Fruit fly (Drosophila melanogaster) whole organism, embryonic: ENCODE data around the gene CG6791.
A peak's percentile ranks its signal among the peaks of the same experiment; 100 is the strongest.

Experiments
- CG10321 ChIP-seq: fragments of 200-800 bp; sonication (Bioruptor generic); IDR thresholded peaks from 2 replicates; pipeline ENCODE4 v1.3.6; 2022; ENCODE audit warnings: missing biosample characterization, missing genetic modification characterization
- CG11696 ChIP-seq: fragments of 200-800 bp; sonication (Bioruptor generic); IDR thresholded peaks from 2 replicates; pipeline ENCODE4 v1.3.6; 2022; ENCODE audit warnings: missing biosample characterization, missing genetic modification characterization
- CG12071 ChIP-seq: fragments of 200-800 bp; sonication (Bioruptor generic); optimal IDR thresholded peaks from 3 replicates; lab custom pipeline; 2018; ENCODE audit warnings: missing biosample characterization, mild to moderate bottlenecking, missing genetic modification characterization
- CG12744 ChIP-seq: fragments of 200-800 bp; sonication (Bioruptor generic); optimal IDR thresholded peaks from 2 replicates; lab custom pipeline; 2016; ENCODE audit warnings: missing biosample characterization, missing genetic modification characterization
- CG13123 ChIP-seq: fragments of 200-800 bp; sonication (Bioruptor generic); optimal IDR thresholded peaks from 2 replicates; lab custom pipeline; 2016; ENCODE audit warnings: missing biosample characterization, missing genetic modification characterization
- CG13775 ChIP-seq: fragments of 200-800 bp; sonication (Bioruptor generic); optimal IDR thresholded peaks from 3 replicates; lab custom pipeline; 2017; ENCODE audit warnings: missing biosample characterization, mild to moderate bottlenecking, missing genetic modification characterization
- CG15601 ChIP-seq: fragments of 200-800 bp; sonication (Bioruptor generic); optimal IDR thresholded peaks from 3 replicates; lab custom pipeline; 2019; ENCODE audit warnings: missing biosample characterization, mild to moderate bottlenecking, missing genetic modification characterization, moderate library complexity
- CG16813 ChIP-seq: fragments of 200-800 bp; sonication (Bioruptor generic); IDR thresholded peaks from 3 replicates; pipeline ENCODE4 v1.3.6; 2022; ENCODE audit warnings: missing biosample characterization, missing genetic modification characterization; ENCODE audit not compliant: partially characterized antibody
- CG16815 ChIP-seq: fragments of 200-800 bp; sonication (Bioruptor generic); optimal IDR thresholded peaks from 3 replicates; lab custom pipeline; 2017; ENCODE audit warnings: missing biosample characterization, mild to moderate bottlenecking, missing genetic modification characterization
- CG2129 ChIP-seq: fragments of 200-800 bp; sonication (Bioruptor generic); IDR thresholded peaks from 2 replicates; pipeline ENCODE4 v1.3.6; 2022; ENCODE audit warnings: missing biosample characterization, missing genetic modification characterization; ENCODE audit not compliant: partially characterized antibody
- CG30020 ChIP-seq: fragments of 200-800 bp; optimal IDR thresholded peaks from 2 replicates; lab custom pipeline; 2019; ENCODE audit warnings: missing biosample characterization, mild to moderate bottlenecking, missing genetic modification characterization, moderate library complexity
- CG31224 ChIP-seq: fragments of 200-800 bp; sonication (Bioruptor generic); IDR thresholded peaks from 2 replicates; pipeline ENCODE4 v1.3.6; 2022; ENCODE audit warnings: missing biosample characterization, missing genetic modification characterization
- CG3163 ChIP-seq: fragments of 200-800 bp; sonication (Bioruptor generic); optimal IDR thresholded peaks from 3 replicates; lab custom pipeline; 2016; ENCODE audit warnings: missing biosample characterization, missing genetic modification characterization
- CG32767 ChIP-seq: fragments of 200-800 bp; sonication (Bioruptor generic); IDR thresholded peaks from 2 replicates; pipeline ENCODE4 v1.3.6; 2022; ENCODE audit warnings: missing biosample characterization, missing genetic modification characterization
- CG4282 ChIP-seq: fragments of 200-800 bp; sonication (Bioruptor generic); optimal IDR thresholded peaks from 2 replicates; lab custom pipeline; 2016; ENCODE audit warnings: missing biosample characterization, missing genetic modification characterization
- CG4328 ChIP-seq: fragments of 200-800 bp; sonication (Bioruptor generic); optimal IDR thresholded peaks from 3 replicates; lab custom pipeline; 2017; ENCODE audit warnings: missing biosample characterization, missing genetic modification reagents, missing genetic modification characterization
- CG43689 ChIP-seq: fragments of 200-800 bp; sonication (Bioruptor generic); IDR thresholded peaks from 2 replicates; pipeline ENCODE4 v1.3.6; 2022; ENCODE audit warnings: missing biosample characterization, missing genetic modification characterization
- CG7556 ChIP-seq: fragments of 200-800 bp; sonication (Bioruptor generic); optimal IDR thresholded peaks from 2 replicates; lab custom pipeline; 2017; ENCODE audit warnings: missing biosample characterization, mild to moderate bottlenecking, missing genetic modification characterization
- CG7839 ChIP-seq: fragments of 200-800 bp; sonication (Bioruptor generic); optimal IDR thresholded peaks from 3 replicates; lab custom pipeline; 2018; ENCODE audit warnings: missing biosample characterization, mild to moderate bottlenecking, missing genetic modification characterization, moderate library complexity
- CG8281 ChIP-seq: fragments of 200-800 bp; sonication (Bioruptor generic); optimal IDR thresholded peaks from 2 replicates; lab custom pipeline; 2018; ENCODE audit warnings: missing biosample characterization, mild to moderate bottlenecking, missing genetic modification characterization, moderate library complexity
- CG8765 ChIP-seq: fragments of 200-800 bp; sonication (Bioruptor generic); IDR thresholded peaks from 2 replicates; pipeline ENCODE4 v1.3.6; 2022; ENCODE audit warnings: missing biosample characterization, missing genetic modification characterization
- CG9727 ChIP-seq: fragments of 200-800 bp; sonication (Bioruptor generic); optimal IDR thresholded peaks from 3 replicates; lab custom pipeline; 2017; ENCODE audit warnings: missing biosample characterization, mild to moderate bottlenecking, missing genetic modification characterization
- CG9797 ChIP-seq: fragments of 200-800 bp; sonication (Bioruptor generic); optimal IDR thresholded peaks from 3 replicates; lab custom pipeline; 2018; ENCODE audit warnings: missing biosample characterization, mild to moderate bottlenecking, missing genetic modification characterization
- CTCF ChIP-seq: fragments of 200-800 bp; sonication (Bioruptor generic); optimal IDR thresholded peaks from 2 replicates; lab custom pipeline; 2017; ENCODE audit warnings: missing biosample characterization, mild to moderate bottlenecking, missing genetic modification characterization, moderate library complexity
- Chrac-16 ChIP-seq: fragments of 200-800 bp; sonication (Bioruptor generic); optimal IDR thresholded peaks from 3 replicates; lab custom pipeline; 2016; ENCODE audit warnings: missing biosample characterization, missing genetic modification characterization
- CrebB ChIP-seq: fragments of 200-800 bp; sonication (Bioruptor generic); optimal IDR thresholded peaks from 3 replicates; lab custom pipeline; 2018; ENCODE audit warnings: missing biosample characterization, mild to moderate bottlenecking, missing genetic modification characterization
- Ets65A ChIP-seq: fragments of 200-800 bp; sonication (Bioruptor generic); peaks from one replicate; lab custom pipeline; 2016; ENCODE audit warnings: missing biosample characterization, missing genetic modification characterization
- H2.0 ChIP-seq: fragments of 200-800 bp; sonication (Bioruptor generic); IDR thresholded peaks from 2 replicates; pipeline ENCODE4 v1.3.6; 2022; ENCODE audit warnings: missing biosample characterization, missing genetic modification characterization
- HmgZ ChIP-seq: fragments of 200-800 bp; sonication (Bioruptor generic); optimal IDR thresholded peaks from 2 replicates; lab custom pipeline; 2018; ENCODE audit warnings: missing biosample characterization, mild to moderate bottlenecking, missing genetic modification characterization
- Hr51 ChIP-seq, 2 experiments: fragments of 200-800 bp; sonication (Bioruptor generic); optimal IDR thresholded peaks; 2 replicates in 1 of 2; 3 replicates in 1 of 2; lab custom pipeline; 2016 to 2018; ENCODE audit warnings: missing biosample characterization in 2 of 2, missing genetic modification characterization in 2 of 2, mild to moderate bottlenecking in 1 of 2, moderate library complexity in 1 of 2
- Jarid2 ChIP-seq: fragments of 200-800 bp; sonication (Bioruptor generic); optimal IDR thresholded peaks from 3 replicates; lab custom pipeline; 2017; ENCODE audit warnings: mild to moderate bottlenecking, missing biosample characterization, missing genetic modification reagents, missing genetic modification characterization
- Lhr ChIP-seq: fragments of 200-800 bp; sonication (Bioruptor generic); optimal IDR thresholded peaks from 3 replicates; lab custom pipeline; 2017; ENCODE audit warnings: mild to moderate bottlenecking, missing biosample characterization, missing genetic modification reagents, missing genetic modification characterization
- Optix ChIP-seq: fragments of 200-800 bp; sonication (Bioruptor generic); IDR thresholded peaks from 3 replicates; pipeline ENCODE4 v1.3.6; 2022; ENCODE audit warnings: missing biosample characterization, missing genetic modification characterization
- Usf ChIP-seq: fragments of 200-800 bp; sonication (Bioruptor generic); optimal IDR thresholded peaks from 2 replicates; lab custom pipeline; 2017; ENCODE audit warnings: missing genotype, missing biosample characterization, missing genetic modification characterization
- ac ChIP-seq: fragments of 200-800 bp; sonication (Bioruptor generic); optimal IDR thresholded peaks from 3 replicates; lab custom pipeline; 2017; ENCODE audit warnings: missing biosample characterization, mild to moderate bottlenecking, missing genetic modification characterization
- ara ChIP-seq: fragments of 200-800 bp; sonication (Bioruptor generic); IDR thresholded peaks from 2 replicates; pipeline ENCODE4 v1.3.6; 2022; ENCODE audit warnings: missing biosample characterization, missing genetic modification characterization
- cato ChIP-seq: fragments of 200-800 bp; sonication (Bioruptor generic); optimal IDR thresholded peaks from 2 replicates; lab custom pipeline; 2016; ENCODE audit warnings: missing biosample characterization, missing genetic modification characterization, borderline replicate concordance
- caup ChIP-seq: fragments of 200-800 bp; sonication (Bioruptor generic); optimal IDR thresholded peaks from 3 replicates; lab custom pipeline; 2017; ENCODE audit warnings: missing biosample characterization, mild to moderate bottlenecking, missing genetic modification characterization, moderate library complexity; ENCODE audit not compliant: severe bottlenecking
- ewg ChIP-seq: fragments of 200-800 bp; sonication (Bioruptor generic); optimal IDR thresholded peaks from 3 replicates; lab custom pipeline; 2017; ENCODE audit warnings: mild to moderate bottlenecking, missing biosample characterization, missing genetic modification reagents, missing genetic modification characterization
- gcm2 ChIP-seq: fragments of 200-800 bp; sonication (Bioruptor generic); optimal IDR thresholded peaks from 2 replicates; lab custom pipeline; 2016; ENCODE audit warnings: missing biosample characterization, missing genetic modification characterization
- gt ChIP-seq: fragments of 200-800 bp; sonication (Bioruptor generic); IDR thresholded peaks from 2 replicates; pipeline ENCODE4 v1.3.6; 2022; ENCODE audit warnings: missing biosample characterization, missing genetic modification characterization
- ham ChIP-seq: fragments of 200-800 bp; sonication (Bioruptor generic); IDR thresholded peaks from 2 replicates; pipeline ENCODE4 v1.3.6; 2022; ENCODE audit warnings: missing biosample characterization, missing genetic modification characterization
- ken ChIP-seq: fragments of 200-800 bp; sonication (Bioruptor generic); IDR thresholded peaks from 3 replicates; pipeline ENCODE4 v1.3.6; 2022; ENCODE audit warnings: missing biosample characterization, missing genetic modification characterization
- knrl ChIP-seq: fragments of 200-800 bp; sonication (Bioruptor generic); IDR thresholded peaks from 3 replicates; pipeline ENCODE4 v1.3.6; 2022; ENCODE audit warnings: missing biosample characterization, missing genetic modification characterization; ENCODE audit not compliant: partially characterized antibody
- nmo ChIP-seq: fragments of 200-800 bp; sonication (Bioruptor generic); optimal IDR thresholded peaks from 2 replicates; lab custom pipeline; 2018; ENCODE audit warnings: missing biosample characterization, mild to moderate bottlenecking, missing genetic modification characterization, moderate library complexity
- phol ChIP-seq: fragments of 200-800 bp; sonication (Bioruptor generic); optimal IDR thresholded peaks from 3 replicates; lab custom pipeline; 2018; ENCODE audit warnings: missing biosample characterization, mild to moderate bottlenecking, missing genetic modification characterization, moderate library complexity
- psq ChIP-seq: fragments of 200-800 bp; sonication (Bioruptor generic); optimal IDR thresholded peaks from 2 replicates; lab custom pipeline; 2017; ENCODE audit warnings: missing biosample characterization, missing genetic modification characterization
- repo ChIP-seq: fragments of 200-800 bp; sonication (Bioruptor generic); optimal IDR thresholded peaks from 2 replicates; lab custom pipeline; 2016; ENCODE audit warnings: missing biosample characterization, missing genetic modification characterization
- salm ChIP-seq: fragments of 200-800 bp; sonication (Bioruptor generic); optimal IDR thresholded peaks from 2 replicates; lab custom pipeline; 2018; ENCODE audit warnings: missing biosample characterization, mild to moderate bottlenecking, missing genetic modification characterization
- so ChIP-seq: fragments of 200-800 bp; sonication (Bioruptor generic); IDR thresholded peaks from 3 replicates; pipeline ENCODE4 v1.3.6; 2022; ENCODE audit warnings: missing biosample characterization, missing genetic modification characterization
- ssp ChIP-seq: fragments of 200-800 bp; sonication (Bioruptor generic); IDR thresholded peaks from 2 replicates; pipeline ENCODE4 v1.3.6; 2022; ENCODE audit warnings: missing biosample characterization, missing genetic modification characterization

CG6791 gene

DNA sequence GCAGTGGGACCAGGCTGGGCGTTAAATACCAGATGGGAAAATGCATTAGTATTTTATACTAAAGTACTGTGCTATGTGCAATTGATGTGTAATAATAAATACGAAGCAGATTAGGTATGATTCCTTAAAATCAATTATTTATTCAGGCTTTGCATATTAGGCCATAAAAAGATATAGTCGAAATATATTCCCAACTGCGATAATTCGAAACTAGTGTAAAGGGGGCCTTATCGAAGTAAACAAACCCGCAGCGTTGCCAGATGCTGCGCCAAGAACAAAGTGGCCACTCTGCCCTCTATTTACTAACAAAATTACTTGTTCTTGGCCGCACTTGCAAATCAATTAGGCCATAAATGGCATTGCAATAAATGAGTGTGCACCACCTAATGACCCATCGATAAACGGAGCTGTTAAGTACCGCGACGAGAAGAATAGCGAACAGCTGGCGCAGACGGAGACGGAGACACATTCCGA lies 32.4 kb downstream of the CG6791 start, which contains the start of gene CG10898 (continued):
- TF ChIP-seq Usf (GFP tag; lab: Kevin White, UChicago) = peak; percentile 12
- peak; percentile 60 for TF ChIP-seq CG4328
- TF ChIP-seq Chrac-16 (GFP tag; lab: Kevin White, UChicago) = peak; percentile 87
- TF ChIP-seq CG7556 (GFP tag; lab: Kevin White, UChicago) = peak; percentile 60
- peak; percentile 52; the same call in 2 of the 3 replicates for TF ChIP-seq knrl (GFP tag; lab: Robert Waterston, UW)
- no peak for TF ChIP-seq CG16813
- TF ChIP-seq CG8765 (GFP tag; lab: Robert Waterston, UW) = peak; percentile 77
- peak; percentile 64 for TF ChIP-seq CG16815 (GFP tag; lab: Kevin White, UChicago)
- peak; percentile 88 for TF ChIP-seq H2.0
- TF ChIP-seq cato (GFP tag; lab: Kevin White, UChicago) = peak; percentile 68
- TF ChIP-seq Jarid2 = peak; percentile 43
- peak; percentile 73 for TF ChIP-seq Optix (GFP tag; lab: Robert Waterston, UW)
- TF ChIP-seq CG9727 (GFP tag; lab: Kevin White, UChicago) = peak; percentile 75
- TF ChIP-seq Ets65A (GFP tag; lab: Kevin White, UChicago) = peak; percentile 98
- peak; percentile 81 for TF ChIP-seq CG9797
- peak; percentile 65 for TF ChIP-seq CG3163 (GFP tag; lab: Kevin White, UChicago)
- peak; percentile 70 for TF ChIP-seq gt (GFP tag; lab: Robert Waterston, UW)
- peak; percentile 76 for TF ChIP-seq ara (GFP tag; lab: Robert Waterston, UW)
- peak; percentile 75 for TF ChIP-seq CG7839 (tag; lab: Kevin White, UChicago)
- TF ChIP-seq ssp (GFP tag; lab: Robert Waterston, UW) = peak; percentile 91
- TF ChIP-seq CG2129 = no peak
- TF ChIP-seq phol (tag; lab: Kevin White, UChicago) = peak; percentile 89
- peak; percentile 72 for TF ChIP-seq ewg (GFP tag; lab: Kevin White, UChicago)
- peak; percentile 71 for TF ChIP-seq CG11696
- TF ChIP-seq caup (GFP tag; lab: Kevin White, UChicago) = peak; percentile 76
- peak; percentile 59 for TF ChIP-seq CG4282 (GFP tag; lab: Kevin White, UChicago)
- TF ChIP-seq CG13775 (GFP tag; lab: Kevin White, UChicago) = peak; percentile 90
- TF ChIP-seq repo (GFP tag; lab: Kevin White, UChicago) = peak; percentile 86
- peak; percentile 78 for TF ChIP-seq CG13123 (GFP tag; lab: Kevin White, UChicago)
- TF ChIP-seq CG12744 = peak; percentile 80
- TF ChIP-seq ac = no peak
- peak; percentile 62 for TF ChIP-seq CG12071
- TF ChIP-seq Lhr (GFP tag; lab: Kevin White, UChicago) = peak; percentile 91
- peak; percentile 87 for TF ChIP-seq CG30020 (tag; lab: Kevin White, UChicago)
- TF ChIP-seq so = peak; percentile 88
- TF ChIP-seq Hr51 (GFP tag; optimal IDR thresholded peaks at IDR 0.05; lab: Kevin White, UChicago) = peak; percentile 77 to 84
- peak; percentile 93 for TF ChIP-seq nmo (GFP tag; lab: Kevin White, UChicago)
- no peak for TF ChIP-seq CTCF
- TF ChIP-seq CG43689 (GFP tag; lab: Robert Waterston, UW) = 0 out of 2 replicates have a peak, but pooled peaks have one; percentile 28
- TF ChIP-seq CG32767 (GFP tag; lab: Robert Waterston, UW) = peak; percentile 75
- TF ChIP-seq CG15601 (tag; lab: Kevin White, UChicago) = peak; percentile 71
- TF ChIP-seq salm (tag; lab: Kevin White, UChicago) = peak; percentile 58
- peak; percentile 34 for TF ChIP-seq psq (GFP tag; lab: Kevin White, UChicago)
- TF ChIP-seq CG31224 = peak; percentile 81
- TF ChIP-seq CG8281 (tag; lab: Kevin White, UChicago) = peak; percentile 17
- TF ChIP-seq ken (GFP tag; lab: Robert Waterston, UW) = peak; percentile 91
- peak; percentile 89 for TF ChIP-seq HmgZ
- peak; percentile 20; the same call in 1 of the 2 replicates for TF ChIP-seq ham
- TF ChIP-seq gcm2 = no peak
- peak; percentile 51 for TF ChIP-seq CG10321 (GFP tag; lab: Robert Waterston, UW)
- peak; percentile 71 for TF ChIP-seq CrebB (tag; lab: Kevin White, UChicago)
